Worm (Caenorhabditis elegans): ENCODE measurements around the gene famh-136.
A peak's percentile ranks its signal among the peaks of the same experiment; 100 is the strongest.

famh-136 gene

ce11 chrIII:8937571-8937970 lies 50.0 kb downstream of the famh-136 start:
- TF ChIP-seq ZK546.5 (tag; optimal IDR thresholded peaks at IDR 0.05): no peak
- TF ChIP-seq pha-4 (GFP tag; IDR thresholded peaks at IDR 0.05): peak; percentile 82
- TF ChIP-seq pha-4 (tag; optimal IDR thresholded peaks at IDR 0.05): no peak
- no peak for TF ChIP-seq snpc-1.2 (GFP tag; IDR thresholded peaks at IDR 0.05)
- TF ChIP-seq ceh-20 (GFP tag; IDR thresholded peaks at IDR 0.05): no peak; the same call in 1 of the 2 replicates
- TF ChIP-seq madf-5 (GFP tag; IDR thresholded peaks at IDR 0.05): peak; percentile 63 to 75; a peak in 2 of 4 replicates
- peak in 1 of 2 experiments; percentile 99 for TF ChIP-seq unc-62 (GFP tag; optimal IDR thresholded peaks at IDR 0.05 in 1 of 2)
- TF ChIP-seq unc-62 (tag; optimal IDR thresholded peaks at IDR 0.05): no peak
- TF ChIP-seq ceh-82 (tag; optimal IDR thresholded peaks at IDR 0.05): no peak
- TF ChIP-seq mdl-1 (tag; optimal IDR thresholded peaks at IDR 0.05): peak in 1 of 2 experiments; percentile 70
- TF ChIP-seq ZK337.2 (GFP tag; IDR thresholded peaks at IDR 0.05): peak; percentile 78
- no peak for TF ChIP-seq nhr-10 (tag; optimal IDR thresholded peaks at IDR 0.05)
- peak; percentile 72 for TF ChIP-seq duxl-1 (tag; optimal IDR thresholded peaks at IDR 0.05; ENCODE audit: poor library complexity)
- TF ChIP-seq ctbp-1 (GFP tag; IDR thresholded peaks at IDR 0.05): peak; percentile 89
- TF ChIP-seq ceh-28 (tag; optimal IDR thresholded peaks at IDR 0.05): no peak
- TF ChIP-seq zip-2 (tag; optimal IDR thresholded peaks at IDR 0.05): no peak
- TF ChIP-seq zip-11 (GFP tag; IDR thresholded peaks at IDR 0.05): no peak
- TF ChIP-seq T20F7.1 (GFP tag; optimal IDR thresholded peaks at IDR 0.05): peak; percentile 77
- no peak for TF ChIP-seq nhr-76 (tag; optimal IDR thresholded peaks at IDR 0.05)
- TF ChIP-seq hmg-1.1 (GFP tag; IDR thresholded peaks at IDR 0.05): peak; percentile 93
- no peak for TF ChIP-seq skn-1 (tag; optimal IDR thresholded peaks at IDR 0.05)
- TF ChIP-seq nhr-102 (tag; optimal IDR thresholded peaks at IDR 0.05): no peak
- TF ChIP-seq lin-39 (tag; optimal IDR thresholded peaks at IDR 0.05): no peak
- TF ChIP-seq lin-15B (tag; optimal IDR thresholded peaks at IDR 0.05): no peak
- TF ChIP-seq Y5F2A.4 (GFP tag; optimal IDR thresholded peaks at IDR 0.05): peak; percentile 77
- TF ChIP-seq lim-7 (GFP tag; IDR thresholded peaks at IDR 0.05): peak; percentile 94
- TF ChIP-seq hlh-30 (tag; optimal IDR thresholded peaks at IDR 0.05; ENCODE audit: insufficient read depth): peak; percentile 63
- no peak for TF ChIP-seq ztf-11 (tag; optimal IDR thresholded peaks at IDR 0.05)
- TF ChIP-seq ces-1 (GFP tag; optimal IDR thresholded peaks at IDR 0.05): no peak
- TF ChIP-seq lin-13 (GFP tag; optimal IDR thresholded peaks at IDR 0.05): peak; percentile 73
- TF ChIP-seq F10B5.3 (tag; optimal IDR thresholded peaks at IDR 0.05): peak; percentile 7
- TF ChIP-seq F37D6.2 (tag; optimal IDR thresholded peaks at IDR 0.05): peak; percentile 50
- no peak; the same call in 1 of the 2 replicates for TF ChIP-seq egl-43 (GFP tag; IDR thresholded peaks at IDR 0.05)
- TF ChIP-seq mes-2 (tag; optimal IDR thresholded peaks at IDR 0.05; ENCODE audit: poor library complexity, severe bottlenecking): peak; percentile 90
- peak; percentile 44 for TF ChIP-seq sdz-12 (GFP tag; optimal IDR thresholded peaks at IDR 0.05)
- peak; percentile 21; the same call in 1 of the 2 replicates for TF ChIP-seq Y105C5A.15 (GFP tag; IDR thresholded peaks at IDR 0.05)
- peak; percentile 54 for TF ChIP-seq nhr-25 (tag; optimal IDR thresholded peaks at IDR 0.05; ENCODE audit: borderline replicate concordance, insufficient read depth)
- TF ChIP-seq unc-130 (GFP tag; optimal IDR thresholded peaks at IDR 0.05): peak; percentile 56
- TF ChIP-seq ceh-62 (tag; optimal IDR thresholded peaks at IDR 0.05): no peak
- TF ChIP-seq jun-1 (tag; optimal IDR thresholded peaks at IDR 0.05): peak; percentile 21
- no peak for TF ChIP-seq egl-27 (tag; optimal IDR thresholded peaks at IDR 0.05)
- peak; percentile 62 for TF ChIP-seq gei-8 (GFP tag; optimal IDR thresholded peaks at IDR 0.05)
- peak; percentile 58 for TF ChIP-seq nhr-77 (tag; optimal IDR thresholded peaks at IDR 0.05)
- no peak for TF ChIP-seq cey-2 (tag; optimal IDR thresholded peaks at IDR 0.05; ENCODE audit: borderline replicate concordance, insufficient read depth)
- no peak for TF ChIP-seq set-16 (GFP tag; IDR thresholded peaks at IDR 0.05)
- TF ChIP-seq hlh-11 (tag; optimal IDR thresholded peaks at IDR 0.05): peak; percentile 81
- TF ChIP-seq nhr-111 (GFP tag; optimal IDR thresholded peaks at IDR 0.05): peak; percentile 45
- TF ChIP-seq ceh-32 (tag; optimal IDR thresholded peaks at IDR 0.05; ENCODE audit: poor library complexity): peak; percentile 5
- TF ChIP-seq lsy-2 (tag; optimal IDR thresholded peaks at IDR 0.05): peak in 1 of 2 experiments; percentile 74
- TF ChIP-seq spr-1 (tag; optimal IDR thresholded peaks at IDR 0.05): peak; percentile 73
- TF ChIP-seq spr-3 (GFP tag; optimal IDR thresholded peaks at IDR 0.05): peak; percentile 30

Data from whole organism, L4 larva.